Worm (Caenorhabditis elegans): ENCODE measurements around the gene ZC477.4.

Gene ZC477.4

DNA sequence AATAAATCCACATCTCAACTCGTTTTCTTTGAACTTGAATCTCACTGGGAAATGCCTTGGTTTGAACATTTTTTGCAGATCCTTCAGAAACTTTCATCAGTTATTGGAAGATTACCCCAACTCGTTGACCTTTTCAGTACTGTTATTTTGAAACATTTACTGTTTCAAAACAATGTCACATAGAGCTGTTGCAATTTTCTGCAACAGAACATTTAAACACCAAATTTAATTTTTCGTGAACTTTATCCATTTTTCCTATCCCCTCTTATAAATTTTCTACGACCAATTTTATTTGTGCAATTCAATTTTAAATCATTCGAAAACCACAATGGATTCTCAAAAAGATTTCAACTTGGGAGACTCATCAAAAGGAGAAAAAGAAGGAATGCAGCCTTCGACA is 9.3 kb upstream of the ZC477.4 start, which contains the start of gene ZC477.2:
Gene ZC477.2, plus strand, starts transcription at position 301 of the 400 bp plus-strand sequence.
- TF ChIP-seq F37D6.2 (tag; optimal IDR thresholded peaks at IDR 0.05) (no peak), nhr-42 (GFP tag; IDR thresholded peaks at IDR 0.05) (no peak), ceh-28 (tag; optimal IDR thresholded peaks at IDR 0.05) (no peak), spr-1 (tag; optimal IDR thresholded peaks at IDR 0.05) (no peak), daf-8 (GFP tag; IDR thresholded peaks at IDR 0.05) (no peak), F10B5.3 (tag; optimal IDR thresholded peaks at IDR 0.05) (no peak), set-16 (GFP tag; IDR thresholded peaks at IDR 0.05) (no peak), hmg-1.1 (GFP tag; IDR thresholded peaks at IDR 0.05) (no peak), zfp-2 (tag; optimal IDR thresholded peaks at IDR 0.05) (no peak), mep-1 (tag; optimal IDR thresholded peaks at IDR 0.05) (no peak), hlh-11 (tag; optimal IDR thresholded peaks at IDR 0.05) (no peak), nhr-102 (tag; optimal IDR thresholded peaks at IDR 0.05) (no peak), lin-13 (GFP tag; optimal IDR thresholded peaks at IDR 0.05) (no peak), ceh-32 (tag; optimal IDR thresholded peaks at IDR 0.05; ENCODE audit: poor library complexity) (no peak), mdt-29 (GFP tag; IDR thresholded peaks at IDR 0.05) (no peak), vab-7 (GFP tag; IDR thresholded peaks at IDR 0.05) (no peak), snpc-4 (tag; optimal IDR thresholded peaks at IDR 0.05) (no peak)

DNA sequence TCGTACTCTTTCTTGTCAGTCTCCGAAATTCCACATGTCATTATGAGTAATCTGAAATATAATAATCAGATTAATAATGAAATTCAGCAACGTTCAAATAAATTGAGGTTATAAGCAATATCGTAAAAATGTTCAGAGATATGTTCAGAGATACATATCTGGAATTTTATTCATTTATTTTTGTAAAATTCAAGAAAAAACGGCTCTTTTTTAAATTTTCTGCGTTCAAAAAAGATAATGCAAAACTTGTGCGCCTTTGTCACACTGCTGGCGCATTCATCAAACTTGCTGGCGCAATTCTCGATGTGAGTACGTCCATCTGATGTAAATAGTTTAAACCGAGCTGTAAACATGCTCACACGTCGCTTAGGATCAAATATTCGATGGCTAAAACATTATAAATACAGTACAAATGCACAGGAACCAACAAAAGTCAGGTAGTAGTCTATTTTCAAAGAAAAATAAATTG is 4.7 kb upstream of the ZC477.4 start, which contains the start of the genes rde-8 and ZC477.3:
Gene rde-8, minus strand, starts transcription at position 51 of the 469 bp plus-strand sequence.
Gene ZC477.3, plus strand, starts transcription at position 282 of the 469 bp plus-strand sequence.
- TF ChIP-seq snpc-1.2 (GFP tag; IDR thresholded peaks at IDR 0.05) (0 out of 2 replicates have a peak, but pooled peaks have one; percentile 52), T26A8.4 (GFP tag; IDR thresholded peaks at IDR 0.05) (no peak; the same call in 1 of the 2 replicates), cey-2 (tag; optimal IDR thresholded peaks at IDR 0.05; ENCODE audit: borderline replicate concordance, insufficient read depth) (no peak), gei-8 (GFP tag; optimal IDR thresholded peaks at IDR 0.05) (no peak), dpl-1 (GFP tag; optimal IDR thresholded peaks at IDR 0.05) (peak; percentile 75), lin-39 (tag; optimal IDR thresholded peaks at IDR 0.05) (no peak), rbr-2 (tag; optimal IDR thresholded peaks at IDR 0.05) (peak; percentile 59), dmd-6 (GFP tag; IDR thresholded peaks at IDR 0.05) (no peak; the same call in 1 of the 2 replicates), fos-1 (tag; optimal IDR thresholded peaks at IDR 0.05) (no peak), F44E2.7 (GFP tag; IDR thresholded peaks at IDR 0.05) (no peak), F26F4.8 (GFP tag; conservative IDR thresholded peaks at IDR 0.05) (no peak), aly-2 (tag; optimal IDR thresholded peaks at IDR 0.05) (no peak), lir-3 (tag; optimal IDR thresholded peaks at IDR 0.05) (no peak), ceh-44 (GFP tag; IDR thresholded peaks at IDR 0.05) (no peak), lim-7 (GFP tag; IDR thresholded peaks at IDR 0.05) (no peak), ZK546.5 (tag; optimal IDR thresholded peaks at IDR 0.05) (no peak), T20F7.1 (GFP tag; optimal IDR thresholded peaks at IDR 0.05) (peak; percentile 54), dmd-8 (GFP tag; IDR thresholded peaks at IDR 0.05) (no peak), nhr-41 (GFP tag; IDR thresholded peaks at IDR 0.05) (no peak), php-3 (GFP tag; IDR thresholded peaks at IDR 0.05) (no peak), ceh-62 (tag; optimal IDR thresholded peaks at IDR 0.05) (no peak), mdt-29 (GFP tag; IDR thresholded peaks at IDR 0.05) (no peak), unc-62 (GFP tag; optimal IDR thresholded peaks at IDR 0.05 in 1 of 2) (peak in 1 of 2 experiments; percentile 64), unc-62 (tag; optimal IDR thresholded peaks at IDR 0.05) (no peak), nhr-111 (GFP tag; optimal IDR thresholded peaks at IDR 0.05) (no peak), vab-7 (GFP tag; IDR thresholded peaks at IDR 0.05) (no peak), dve-1 (tag; optimal IDR thresholded peaks at IDR 0.05; ENCODE audit: insufficient read depth) (peak; percentile 68), nhr-28 (tag; optimal IDR thresholded peaks at IDR 0.05) (peak; percentile 18), Y5F2A.4 (GFP tag; optimal IDR thresholded peaks at IDR 0.05) (no peak), mxl-2 (GFP tag; conservative IDR thresholded peaks at IDR 0.05) (no peak), saeg-2 (GFP tag; IDR thresholded peaks at IDR 0.05) (no peak), F49E8.2 (tag; optimal IDR thresholded peaks at IDR 0.05; ENCODE audit: borderline replicate concordance) (no peak), daf-19 (GFP tag; conservative IDR thresholded peaks at IDR 0.05) (no peak), zag-1 (tag; optimal IDR thresholded peaks at IDR 0.05) (no peak), zip-11 (GFP tag; IDR thresholded peaks at IDR 0.05) (no peak), Y75B8A.6 (GFP tag; IDR thresholded peaks at IDR 0.05) (no peak)

Data from whole organism, L4 larva.